Fruit fly (Drosophila melanogaster) whole organism, embryonic: Measurements from ENCODE around the gene Argk1.

Experiments
- Atf3 ChIP-seq: fragments of 200-800 bp; sonication (Bioruptor generic); optimal IDR thresholded peaks from 3 replicates; lab custom pipeline; 2016; ENCODE audit warnings: missing biosample characterization, missing genetic modification characterization
- B-H2 ChIP-seq: fragments of 200-800 bp; sonication (Bioruptor generic); optimal IDR thresholded peaks from 2 replicates; lab custom pipeline; 2018; ENCODE audit warnings: missing biosample characterization, mild to moderate bottlenecking, missing genetic modification characterization
- BEAF-32 ChIP-seq: fragments of 200-800 bp; sonication (Bioruptor generic); optimal IDR thresholded peaks from 3 replicates; lab custom pipeline; 2017; ENCODE audit warnings: missing biosample characterization, missing genetic modification characterization, mild to moderate bottlenecking, moderate library complexity, missing genetic modification reagents
- CG11093 ChIP-seq: fragments of 200-800 bp; sonication (Bioruptor generic); IDR thresholded peaks from 3 replicates; pipeline ENCODE4 v1.3.6; 2022; ENCODE audit warnings: missing biosample characterization, missing genetic modification characterization
- CG12659 ChIP-seq: fragments of 200-800 bp; sonication (Bioruptor generic); optimal IDR thresholded peaks from 3 replicates; lab custom pipeline; 2017; ENCODE audit warnings: mild to moderate bottlenecking, missing biosample characterization, missing genetic modification reagents, missing genetic modification characterization
- CG14710 ChIP-seq: fragments of 200-800 bp; sonication (Bioruptor generic); optimal IDR thresholded peaks from 3 replicates; lab custom pipeline; 2019; ENCODE audit warnings: missing biosample characterization, mild to moderate bottlenecking, missing genetic modification characterization, moderate library complexity
- CG15269 ChIP-seq: fragments of 200-800 bp; sonication (Bioruptor generic); optimal IDR thresholded peaks from 2 replicates; lab custom pipeline; 2018; ENCODE audit warnings: missing biosample characterization, mild to moderate bottlenecking, missing genetic modification characterization, moderate library complexity
- CG1603 ChIP-seq: fragments of 200-800 bp; sonication (Bioruptor generic); optimal IDR thresholded peaks from 2 replicates; lab custom pipeline; 2019; ENCODE audit warnings: missing biosample characterization, mild to moderate bottlenecking, missing genetic modification characterization, moderate library complexity
- CG16863 ChIP-seq: fragments of 200-800 bp; sonication (Bioruptor generic); optimal IDR thresholded peaks from 3 replicates; lab custom pipeline; 2016; ENCODE audit warnings: missing biosample characterization, missing genetic modification characterization
- CG18599 ChIP-seq: fragments of 200-800 bp; sonication (Bioruptor generic); optimal IDR thresholded peaks from 3 replicates; lab custom pipeline; 2017; ENCODE audit warnings: missing biosample characterization, missing genetic modification characterization, mild to moderate bottlenecking, moderate library complexity, missing genetic modification reagents
- CG30403 ChIP-seq: fragments of 200-800 bp; sonication (Bioruptor generic); optimal IDR thresholded peaks from 3 replicates; lab custom pipeline; 2016; ENCODE audit warnings: missing biosample characterization, missing genetic modification characterization
- CG30431 ChIP-seq: fragments of 200-800 bp; sonication (Bioruptor generic); optimal IDR thresholded peaks from 2 replicates; lab custom pipeline; 2017; ENCODE audit warnings: missing biosample characterization, missing genetic modification characterization
- CG31441 ChIP-seq: fragments of 200-800 bp; sonication (Bioruptor generic); IDR thresholded peaks from 2 replicates; pipeline ENCODE4 v1.3.6; 2022; ENCODE audit warnings: missing biosample characterization, missing genetic modification characterization
- CG34376 ChIP-seq: fragments of 200-800 bp; sonication (Bioruptor generic); optimal IDR thresholded peaks from 2 replicates; lab custom pipeline; 2018; ENCODE audit warnings: missing biosample characterization, mild to moderate bottlenecking, missing genetic modification characterization
- CG4424 ChIP-seq: fragments of 200-800 bp; sonication (Bioruptor generic); optimal IDR thresholded peaks from 3 replicates; lab custom pipeline; 2016; ENCODE audit warnings: missing biosample characterization, missing genetic modification characterization
- CG5953 ChIP-seq: fragments of 200-800 bp; sonication (Bioruptor generic); IDR thresholded peaks from 2 replicates; pipeline ENCODE4 v1.3.6; 2022; ENCODE audit warnings: missing biosample characterization, missing genetic modification characterization
- CG6689 ChIP-seq: fragments of 200-800 bp; sonication (Bioruptor generic); IDR thresholded peaks from 2 replicates; pipeline ENCODE4 v1.3.6; 2022; ENCODE audit warnings: missing biosample characterization, missing genetic modification characterization
- CG8290 ChIP-seq, 3 experiments: fragments of 200-800 bp; sonication (Bioruptor generic); optimal IDR thresholded peaks; 2 replicates each; lab custom pipeline; 2016 to 2019; ENCODE audit warnings: missing biosample characterization in 3 of 3, missing genetic modification characterization in 3 of 3, mild to moderate bottlenecking in 2 of 3, moderate library complexity in 1 of 3
- CG8765 ChIP-seq: fragments of 200-800 bp; sonication (Bioruptor generic); IDR thresholded peaks from 2 replicates; pipeline ENCODE4 v1.3.6; 2022; ENCODE audit warnings: missing biosample characterization, missing genetic modification characterization
- CrebB ChIP-seq: fragments of 200-800 bp; sonication (Bioruptor generic); optimal IDR thresholded peaks from 3 replicates; lab custom pipeline; 2018; ENCODE audit warnings: missing biosample characterization, mild to moderate bottlenecking, missing genetic modification characterization
- Deaf1 ChIP-seq: fragments of 200-800 bp; optimal IDR thresholded peaks from 3 replicates; lab custom pipeline; 2019; ENCODE audit warnings: missing biosample characterization, mild to moderate bottlenecking, missing genetic modification characterization, moderate library complexity
- Dip2 ChIP-seq: fragments of 200-800 bp; sonication (Bioruptor generic); IDR thresholded peaks from 2 replicates; pipeline ENCODE4 v1.3.6; 2022; ENCODE audit warnings: missing biosample characterization, missing genetic modification characterization
- HLH54F ChIP-seq: fragments of 200-800 bp; sonication (Bioruptor generic); optimal IDR thresholded peaks from 3 replicates; lab custom pipeline; 2016; ENCODE audit warnings: missing biosample characterization, missing genetic modification characterization
- HLHmδ ChIP-seq: fragments of 200-800 bp; sonication (Bioruptor generic); optimal IDR thresholded peaks from 2 replicates; lab custom pipeline; 2018; ENCODE audit warnings: missing biosample characterization, mild to moderate bottlenecking, missing genetic modification characterization, moderate library complexity
- Hr51 ChIP-seq, 2 experiments: fragments of 200-800 bp; sonication (Bioruptor generic); optimal IDR thresholded peaks; 2 replicates in 1 of 2; 3 replicates in 1 of 2; lab custom pipeline; 2016 to 2018; ENCODE audit warnings: missing biosample characterization in 2 of 2, missing genetic modification characterization in 2 of 2, mild to moderate bottlenecking in 1 of 2, moderate library complexity in 1 of 2
- NC2α ChIP-seq: fragments of 200-800 bp; sonication (Bioruptor generic); optimal IDR thresholded peaks from 2 replicates; lab custom pipeline; 2016; ENCODE audit warnings: missing biosample characterization, missing genetic modification characterization
- NK7.1 ChIP-seq: fragments of 200-800 bp; sonication (Bioruptor generic); optimal IDR thresholded peaks from 3 replicates; lab custom pipeline; 2016; ENCODE audit warnings: missing biosample characterization, missing genetic modification characterization
- Oli ChIP-seq: fragments of 200-800 bp; sonication (Bioruptor generic); optimal IDR thresholded peaks from 2 replicates; lab custom pipeline; 2018; ENCODE audit warnings: missing biosample characterization, mild to moderate bottlenecking, missing genetic modification characterization, moderate library complexity
- Opbp ChIP-seq: fragments of 200-800 bp; sonication (Bioruptor generic); IDR thresholded peaks from 3 replicates; pipeline ENCODE4 v1.3.6; 2022; ENCODE audit warnings: missing biosample characterization, missing genetic modification characterization; ENCODE audit not compliant: partially characterized antibody
- Optix ChIP-seq: fragments of 200-800 bp; sonication (Bioruptor generic); IDR thresholded peaks from 3 replicates; pipeline ENCODE4 v1.3.6; 2022; ENCODE audit warnings: missing biosample characterization, missing genetic modification characterization
- PHDP ChIP-seq: fragments of 200-800 bp; sonication (Bioruptor generic); optimal IDR thresholded peaks from 3 replicates; lab custom pipeline; 2018; ENCODE audit warnings: missing biosample characterization, mild to moderate bottlenecking, missing genetic modification characterization, moderate library complexity
- Sry-β ChIP-seq: fragments of 200-800 bp; sonication (Bioruptor generic); optimal IDR thresholded peaks from 2 replicates; lab custom pipeline; 2018; ENCODE audit warnings: missing biosample characterization, mild to moderate bottlenecking, missing genetic modification characterization, moderate library complexity
- Stat92E ChIP-seq, 3 experiments: fragments of >200 bp in 2 of 3; fragments of 200-800 bp in 1 of 3; sonication (Bioruptor generic) in 1 of 3; optimal IDR thresholded peaks; 2 replicates each; lab custom pipeline; 2017 to 2019; ENCODE audit warnings: missing biosample characterization in 3 of 3, missing genetic modification characterization in 3 of 3, mild to moderate bottlenecking in 1 of 3, moderate library complexity in 1 of 3
- aop ChIP-seq: fragments of 200-800 bp; sonication (Bioruptor generic); IDR thresholded peaks from 2 replicates; pipeline ENCODE4 v1.3.6; 2022; ENCODE audit warnings: missing biosample characterization, missing genetic modification characterization
- ap ChIP-seq: fragments of 200-800 bp; sonication (Bioruptor generic); IDR thresholded peaks from 2 replicates; pipeline ENCODE4 v1.3.6; 2022; ENCODE audit warnings: missing biosample characterization, missing genetic modification characterization
- dan ChIP-seq: fragments of 200-800 bp; sonication (Bioruptor generic); IDR thresholded peaks from 2 replicates; pipeline ENCODE4 v1.3.6; 2022; ENCODE audit warnings: missing biosample characterization, missing genetic modification characterization
- dpn ChIP-seq, 2 experiments: fragments of 200-800 bp; sonication (Bioruptor generic); optimal IDR thresholded peaks; 3 replicates each; lab custom pipeline; 2016; ENCODE audit warnings: missing biosample characterization in 2 of 2, missing genetic modification characterization in 2 of 2
- h ChIP-seq: fragments of >200 bp; optimal IDR thresholded peaks from 2 replicates; lab custom pipeline; 2017
- inv ChIP-seq: fragments of 200-800 bp; sonication (Bioruptor generic); IDR thresholded peaks from 2 replicates; pipeline ENCODE4 v1.3.6; 2022; ENCODE audit warnings: missing biosample characterization, missing genetic modification characterization; ENCODE audit not compliant: partially characterized antibody
- jing ChIP-seq: fragments of 200-800 bp; sonication (Bioruptor generic); optimal IDR thresholded peaks from 2 replicates; lab custom pipeline; 2018; ENCODE audit warnings: missing biosample characterization, mild to moderate bottlenecking, missing genetic modification characterization
- lbe ChIP-seq: fragments of 200-800 bp; sonication (Bioruptor generic); optimal IDR thresholded peaks from 2 replicates; lab custom pipeline; 2016; ENCODE audit warnings: missing biosample characterization, mild to moderate bottlenecking, missing genetic modification characterization
- nerfin-1 ChIP-seq: fragments of 200-800 bp; sonication (Bioruptor generic); optimal IDR thresholded peaks from 3 replicates; lab custom pipeline; 2019; ENCODE audit warnings: missing biosample characterization, mild to moderate bottlenecking, missing genetic modification characterization, moderate library complexity
- nerfin-2 ChIP-seq: fragments of 200-800 bp; sonication (Bioruptor generic); IDR thresholded peaks from 2 replicates; pipeline ENCODE4 v1.3.6; 2022; ENCODE audit warnings: missing biosample characterization, missing genetic modification characterization; ENCODE audit not compliant: partially characterized antibody
- pb ChIP-seq: fragments of 200-800 bp; sonication (Bioruptor generic); optimal IDR thresholded peaks from 3 replicates; lab custom pipeline; 2016; ENCODE audit warnings: missing biosample characterization, missing genetic modification characterization
- pros ChIP-seq: fragments of 200-800 bp; sonication (Bioruptor generic); optimal IDR thresholded peaks from 3 replicates; lab custom pipeline; 2019; ENCODE audit warnings: missing biosample characterization, mild to moderate bottlenecking, missing genetic modification characterization, moderate library complexity
- sens-2 ChIP-seq: fragments of 200-800 bp; sonication (Bioruptor generic); IDR thresholded peaks from 2 replicates; pipeline ENCODE4 v1.3.6; 2022; ENCODE audit warnings: missing biosample characterization, missing genetic modification characterization
- tio ChIP-seq: fragments of 200-800 bp; sonication (Bioruptor generic); optimal IDR thresholded peaks from 2 replicates; lab custom pipeline; 2017; ENCODE audit warnings: missing biosample characterization, missing genetic modification characterization, inconsistent platforms
- tup ChIP-seq: fragments of 200-800 bp; sonication (Bioruptor generic); optimal IDR thresholded peaks from 2 replicates; lab custom pipeline; 2016; ENCODE audit warnings: missing biosample characterization, mild to moderate bottlenecking, missing genetic modification characterization, moderate library complexity
- yki ChIP-seq: fragments of >200 bp; optimal IDR thresholded peaks from 3 replicates; lab custom pipeline; 2018

Gene Argk1

DNA sequence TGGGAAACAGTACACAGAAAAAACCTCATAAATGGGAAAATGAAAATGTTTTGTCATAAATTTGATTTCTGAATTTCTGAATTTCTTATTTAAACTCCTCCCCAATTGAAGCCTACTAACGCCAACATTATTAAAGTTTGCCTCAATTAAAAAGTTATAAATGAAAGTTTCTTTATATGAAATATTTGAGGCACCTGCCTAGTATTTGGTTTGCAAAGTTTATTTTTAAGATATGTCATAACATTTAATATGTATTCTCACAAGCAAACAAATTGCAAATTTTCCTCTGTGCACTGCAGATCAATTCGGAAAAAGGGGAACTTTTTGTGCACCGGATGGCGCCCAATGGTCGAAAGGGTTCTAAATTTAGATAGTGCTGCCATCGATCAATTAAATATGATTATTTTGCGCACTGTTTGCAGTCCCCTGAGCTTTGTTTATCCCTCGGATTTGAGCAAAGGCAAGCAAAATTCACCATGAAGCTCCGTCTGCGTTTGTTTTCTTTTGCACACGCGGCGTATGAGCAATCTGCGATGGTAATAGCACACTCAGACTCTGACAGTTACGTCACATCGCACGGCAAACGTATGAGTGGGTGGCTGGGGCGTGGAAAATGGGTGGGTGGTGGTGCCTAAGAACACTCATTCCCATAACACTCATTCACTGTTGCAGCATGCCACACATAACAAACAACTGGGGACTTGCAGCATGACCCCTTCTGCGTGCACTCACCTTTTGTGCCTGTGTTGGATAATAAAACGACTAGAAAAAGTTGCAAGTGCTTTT lies 658 bp downstream of the Argk1 start (continued):
- no peak for TF ChIP-seq pros (GFP tag; lab: Kevin White, UChicago)
- peak; percentile 37 for TF ChIP-seq CG30403
- TF ChIP-seq ap (GFP tag; lab: Robert Waterston, UW), result no peak
- no peak for TF ChIP-seq CG4424 (GFP tag; lab: Kevin White, UChicago)
- no peak for TF ChIP-seq CG11093 (GFP tag; lab: Robert Waterston, UW)
- TF ChIP-seq CG6689, result no peak
- TF ChIP-seq CG30431, result no peak
- no peak for TF ChIP-seq nerfin-2 (GFP tag; lab: Robert Waterston, UW)
- TF ChIP-seq HLH54F (GFP tag; lab: Kevin White, UChicago), result no peak
- TF ChIP-seq h (lab: Kevin White, UChicago), result no peak
- TF ChIP-seq Dip2 (GFP tag; lab: Robert Waterston, UW), result no peak
- no peak for TF ChIP-seq BEAF-32 (GFP tag; lab: Kevin White, UChicago)
- no peak for TF ChIP-seq CG8290 (GFP tag; optimal IDR thresholded peaks at IDR 0.05; lab: Kevin White, UChicago)
- TF ChIP-seq CG8290 (tag; optimal IDR thresholded peaks at IDR 0.05; lab: Kevin White, UChicago), result no peak
- no peak for TF ChIP-seq sens-2 (GFP tag; lab: Robert Waterston, UW)
- TF ChIP-seq Sry-β (GFP tag; lab: Kevin White, UChicago), result no peak
- TF ChIP-seq Opbp (GFP tag; lab: Robert Waterston, UW), result no peak
- TF ChIP-seq NK7.1, result no peak
- TF ChIP-seq HLHmδ, result no peak
- TF ChIP-seq CG34376 (GFP tag; lab: Kevin White, UChicago), result no peak
- TF ChIP-seq CG31441 (GFP tag; lab: Robert Waterston, UW), result 0 out of 2 replicates have a peak, but pooled peaks have one; percentile 17
- TF ChIP-seq CG16863, result no peak
- TF ChIP-seq CG5953 (GFP tag; lab: Robert Waterston, UW), result no peak
- no peak for TF ChIP-seq Optix
- TF ChIP-seq CG8765 (GFP tag; lab: Robert Waterston, UW), result no peak
- no peak for TF ChIP-seq CG1603 (tag; lab: Kevin White, UChicago)
- TF ChIP-seq Atf3 (GFP tag; lab: Kevin White, UChicago), result no peak
- no peak for TF ChIP-seq CG18599 (GFP tag; lab: Kevin White, UChicago)
- no peak for TF ChIP-seq CrebB (tag; lab: Kevin White, UChicago)
- TF ChIP-seq nerfin-1 (tag; lab: Kevin White, UChicago), result no peak
- TF ChIP-seq CG14710 (tag; lab: Kevin White, UChicago), result no peak
- TF ChIP-seq jing (GFP tag; lab: Kevin White, UChicago), result no peak
- no peak for TF ChIP-seq tup (GFP tag; lab: Kevin White, UChicago)
- TF ChIP-seq CG15269 (tag; lab: Kevin White, UChicago), result peak; percentile 39
- TF ChIP-seq aop (GFP tag; lab: Robert Waterston, UW), result no peak
- no peak for TF ChIP-seq lbe (GFP tag; lab: Kevin White, UChicago)
- peak; percentile 8 for TF ChIP-seq Oli
- no peak for TF ChIP-seq Deaf1 (tag; lab: Kevin White, UChicago)
- no peak for TF ChIP-seq inv (GFP tag; lab: Robert Waterston, UW)
- no peak for TF ChIP-seq Stat92E (GFP tag; optimal IDR thresholded peaks at IDR 0.05; lab: Kevin White, UChicago)
- peak in 1 of 2 experiments; percentile 38 for TF ChIP-seq Hr51 (GFP tag; optimal IDR thresholded peaks at IDR 0.05; lab: Kevin White, UChicago)
- no peak for TF ChIP-seq B-H2
- TF ChIP-seq dan (GFP tag; lab: Robert Waterston, UW), result no peak
- peak; percentile 18 for TF ChIP-seq PHDP (tag; lab: Kevin White, UChicago)
- peak; percentile 0 for TF ChIP-seq CG12659
- TF ChIP-seq tio (GFP tag; lab: Kevin White, UChicago), result peak; percentile 25
- TF ChIP-seq pb (GFP tag; lab: Kevin White, UChicago), result no peak
- no peak for TF ChIP-seq dpn (GFP tag; optimal IDR thresholded peaks at IDR 0.05; lab: Kevin White, UChicago)
- TF ChIP-seq NC2α (GFP tag; lab: Kevin White, UChicago), result no peak
- TF ChIP-seq yki, result no peak
